Worm (Caenorhabditis elegans): ENCODE data around the gene F37C12.10.

ce11 chrIII:7140228-7140710, 47.9 kb downstream of the F37C12.10 start:
- TF ChIP-seq sdc-2 (tag; optimal IDR thresholded peaks at IDR 0.05) = no peak
- no peak for TF ChIP-seq pha-2 (tag; optimal IDR thresholded peaks at IDR 0.05)
- no peak for TF ChIP-seq unc-55 (GFP tag; optimal IDR thresholded peaks at IDR 0.05)
- TF ChIP-seq ceh-34 (tag; optimal IDR thresholded peaks at IDR 0.05) = no peak
- no peak for TF ChIP-seq nfya-1 (tag; optimal IDR thresholded peaks at IDR 0.05)
- TF ChIP-seq elt-4 (tag; optimal IDR thresholded peaks at IDR 0.05) = no peak

All from whole organism, late embryonic.